Worm (Caenorhabditis elegans) whole organism, mixed stage, embryonic: ENCODE measurements around the gene acl-3.

Source experiments
- ces-1 ChIP-seq: fragments of 150-350 bp; optimal IDR thresholded peaks from 2 replicates; lab custom pipeline; 2014; ENCODE audit warnings: missing biosample characterization, missing genetic modification reagents, missing genetic modification characterization
- nhr-76 ChIP-seq: sonication (generic microtip); optimal IDR thresholded peaks from 2 replicates; lab custom pipeline; 2017; ENCODE audit warnings: missing biosample characterization, missing genetic modification characterization

DNA sequence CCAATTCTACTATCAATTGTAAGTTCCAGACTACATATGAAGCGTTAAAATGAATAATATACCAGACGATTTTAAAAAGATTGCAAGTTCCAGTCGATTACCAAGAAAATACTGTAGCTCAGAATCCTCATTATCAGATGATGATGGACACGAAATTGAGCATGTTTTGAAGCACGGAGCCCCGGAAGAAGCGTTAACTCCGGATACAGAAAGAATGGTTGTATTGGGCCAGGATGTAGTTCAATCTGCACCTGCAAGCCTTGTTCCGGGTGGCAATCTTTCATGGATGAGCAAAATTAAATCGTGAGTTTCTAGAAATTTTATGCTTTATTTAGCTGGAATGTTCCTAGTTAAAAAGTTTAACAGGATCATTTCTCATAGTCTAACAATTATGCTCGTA, 16.2 kb upstream of the acl-3 start, which contains the start of gene atg-4.2:
- TF ChIP-seq nhr-76 (tag; lab: Kevin White, UChicago) (no peak), ces-1 (GFP tag; lab: Kevin White, UChicago) (no peak)
